Worm (Caenorhabditis elegans) whole organism, young adult: ENCODE data around the gene ZK637.15.
A peak's percentile ranks its signal among the peaks of the same experiment; 100 is the strongest.

Experiments used
- D2030.7 ChIP-seq: fragments of 200-800 bp; sonication (Bioruptor generic); IDR thresholded peaks from 2 replicates; pipeline ENCODE4 v1.3.6; 2022; ENCODE audit warnings: missing genetic modification reagents, missing genetic modification characterization, missing compliant biosample characterization
- F49E8.2 ChIP-seq: sonication (generic microtip); optimal IDR thresholded peaks from 3 replicates; lab custom pipeline; 2017; ENCODE audit warnings: missing genetic modification characterization, mild to moderate bottlenecking, missing compliant biosample characterization, antibody characterized with exemption, moderate library complexity; ENCODE audit not compliant: insufficient read depth
- K11D2.4 ChIP-seq: fragments of 200-800 bp; sonication (Bioruptor generic); IDR thresholded peaks from 2 replicates; pipeline ENCODE4 v1.3.6; 2022; ENCODE audit warnings: missing genetic modification reagents, missing genetic modification characterization, missing compliant biosample characterization
- K12H6.12 ChIP-seq: fragments of 200-800 bp; sonication (Bioruptor generic); optimal IDR thresholded peaks from 2 replicates; lab custom pipeline; 2018; ENCODE audit warnings: mild to moderate bottlenecking, missing genetic modification characterization, missing compliant biosample characterization
- T26A5.8 ChIP-seq: sonication (generic microtip); optimal IDR thresholded peaks from 2 replicates; lab custom pipeline; 2016; ENCODE audit warnings: missing genetic modification characterization, missing compliant biosample characterization
- Y53F4B.3 ChIP-seq: fragments of 200-800 bp; sonication (Bioruptor generic); IDR thresholded peaks from 2 replicates; pipeline ENCODE4 v1.3.6; 2022; ENCODE audit warnings: missing genetic modification reagents, missing genetic modification characterization, missing compliant biosample characterization
- Y67H2A.10 ChIP-seq: fragments of 200-800 bp; sonication (Bioruptor generic); conservative IDR thresholded peaks from 2 replicates; pipeline ENCODE4 v1.3.6; 2022; ENCODE audit warnings: missing genetic modification reagents, missing genetic modification characterization, missing compliant biosample characterization
- akir-1 ChIP-seq: fragments of 200-800 bp; sonication (Bioruptor generic); optimal IDR thresholded peaks from 2 replicates; lab custom pipeline; 2018; ENCODE audit warnings: mild to moderate bottlenecking, missing genetic modification characterization, moderate library complexity, missing compliant biosample characterization
- attf-3 ChIP-seq: fragments of 200-800 bp; sonication (Bioruptor generic); conservative IDR thresholded peaks from 2 replicates; pipeline ENCODE4 v1.3.6; 2022; ENCODE audit warnings: missing genetic modification reagents, missing genetic modification characterization, missing compliant biosample characterization
- attf-6 ChIP-seq: fragments of 200-800 bp; sonication (Bioruptor generic); IDR thresholded peaks from 2 replicates; pipeline ENCODE4 v1.3.6; 2022; ENCODE audit warnings: missing genetic modification reagents, missing genetic modification characterization, missing compliant biosample characterization
- ccch-3 ChIP-seq: fragments of 200-800 bp; sonication (Bioruptor generic); optimal IDR thresholded peaks from 2 replicates; lab custom pipeline; 2018; ENCODE audit warnings: mild to moderate bottlenecking, missing genetic modification characterization, missing compliant biosample characterization
- chd-7 ChIP-seq: sonication (generic microtip); optimal IDR thresholded peaks from 2 replicates; lab custom pipeline; 2016; ENCODE audit warnings: mild to moderate bottlenecking, missing genetic modification characterization, moderate library complexity, missing compliant biosample characterization
- dox-1 ChIP-seq: fragments of 200-800 bp; sonication (Bioruptor generic); IDR thresholded peaks from 2 replicates; pipeline ENCODE4 v1.3.6; 2022; ENCODE audit warnings: missing genetic modification reagents, missing genetic modification characterization, missing compliant biosample characterization
- dpl-1 ChIP-seq: fragments of 150-350 bp; optimal IDR thresholded peaks from 2 replicates; lab custom pipeline; 2014; ENCODE audit warnings: missing biosample characterization, missing genetic modification reagents, missing genetic modification characterization
- egl-18 ChIP-seq: fragments of 200-800 bp; sonication (Bioruptor generic); IDR thresholded peaks from 2 replicates; pipeline ENCODE4 v1.3.6; 2022; ENCODE audit warnings: missing genetic modification reagents, missing genetic modification characterization, missing compliant biosample characterization
- egl-44 ChIP-seq: fragments of 200-800 bp; sonication (Bioruptor generic); IDR thresholded peaks from 2 replicates; pipeline ENCODE4 v1.3.6; 2022; ENCODE audit warnings: missing genetic modification reagents, missing genetic modification characterization, missing compliant biosample characterization
- ekl-4 ChIP-seq: fragments of 200-800 bp; sonication (Bioruptor generic); IDR thresholded peaks from 2 replicates; pipeline ENCODE4 v1.3.6; 2022; ENCODE audit warnings: missing genetic modification reagents, missing genetic modification characterization, missing compliant biosample characterization
- fkh-3 ChIP-seq: sonication (generic microtip); optimal IDR thresholded peaks from 2 replicates; lab custom pipeline; 2016; ENCODE audit warnings: mild to moderate bottlenecking, missing genetic modification characterization, missing compliant biosample characterization
- hlh-26 ChIP-seq: fragments of 200-800 bp; sonication (Bioruptor generic); conservative IDR thresholded peaks from 2 replicates; pipeline ENCODE4 v1.3.6; 2022; ENCODE audit warnings: missing genetic modification reagents, missing genetic modification characterization, missing compliant biosample characterization
- hsf-1 ChIP-seq: fragments of 200-800 bp; sonication (Bioruptor generic); IDR thresholded peaks from 2 replicates; pipeline ENCODE4 v1.3.6; 2022; ENCODE audit warnings: missing genetic modification reagents, missing genetic modification characterization, missing compliant biosample characterization
- lin-35 ChIP-seq, 3 experiments: fragments of 150-350 bp in 2 of 3; sonication (generic microtip) in 1 of 3; optimal IDR thresholded peaks; 2 replicates each; lab custom pipeline; 2014 to 2018; ENCODE audit warnings: missing biosample characterization in 3 of 3, missing genetic modification characterization in 3 of 3, missing genetic modification reagents in 3 of 3
- lin-54 ChIP-seq: fragments of 200-800 bp; sonication (Bioruptor generic); optimal IDR thresholded peaks from 2 replicates; lab custom pipeline; 2018; ENCODE audit warnings: mild to moderate bottlenecking, missing genetic modification characterization, missing compliant biosample characterization
- mcd-1 ChIP-seq: fragments of 200-800 bp; sonication (Bioruptor generic); IDR thresholded peaks from 2 replicates; pipeline ENCODE4 v1.3.6; 2022; ENCODE audit warnings: missing genetic modification reagents, missing genetic modification characterization, missing compliant biosample characterization
- mxl-1 ChIP-seq: sonication (generic microtip); optimal IDR thresholded peaks from 2 replicates; lab custom pipeline; 2016; ENCODE audit warnings: missing genetic modification characterization, missing compliant biosample characterization
- nfya-1 ChIP-seq: sonication (generic microtip); optimal IDR thresholded peaks from 2 replicates; lab custom pipeline; 2017; ENCODE audit warnings: antibody characterized with exemption, missing compliant biosample characterization, missing genetic modification characterization, borderline replicate concordance; ENCODE audit not compliant: insufficient read depth
- nhr-120 ChIP-seq: fragments of 200-800 bp; sonication (Bioruptor generic); IDR thresholded peaks from 2 replicates; pipeline ENCODE4 v1.3.6; 2022; ENCODE audit warnings: missing genetic modification characterization, missing compliant biosample characterization
- nhr-179 ChIP-seq: sonication (generic microtip); optimal IDR thresholded peaks from 2 replicates; lab custom pipeline; 2016; ENCODE audit warnings: mild to moderate bottlenecking, missing genetic modification characterization, missing compliant biosample characterization
- nhr-80 ChIP-seq: sonication (generic microtip); optimal IDR thresholded peaks from 2 replicates; lab custom pipeline; 2016; ENCODE audit warnings: missing genetic modification characterization, missing compliant biosample characterization
- rcor-1 ChIP-seq: fragments of 200-800 bp; sonication (Bioruptor generic); IDR thresholded peaks from 2 replicates; pipeline ENCODE4 v1.3.6; 2022; ENCODE audit warnings: missing genetic modification reagents, missing genetic modification characterization, missing compliant biosample characterization
- rec-8 ChIP-seq, 2 experiments: sonication (generic microtip); optimal IDR thresholded peaks; 2 replicates each; lab custom pipeline; 2016; ENCODE audit warnings: mild to moderate bottlenecking in 2 of 2, missing genetic modification characterization in 2 of 2, missing genetic modification reagents in 2 of 2, missing genotype in 2 of 2, missing biosample characterization in 1 of 2, missing compliant biosample characterization in 1 of 2, moderate library complexity in 1 of 2
- rpc-1 ChIP-seq, 2 experiments: fragments of 150-350 bp in 1 of 2; sonication (generic microtip) in 1 of 2; optimal IDR thresholded peaks; 2 replicates each; lab custom pipeline; 2014 to 2018; ENCODE audit warnings: missing biosample characterization in 1 of 2, missing genetic modification characterization in 1 of 2, missing genetic modification reagents in 1 of 2, missing genotype in 1 of 2
- sea-2 ChIP-seq: fragments of 200-800 bp; sonication (Bioruptor generic); IDR thresholded peaks from 2 replicates; pipeline ENCODE4 v1.3.6; 2022; ENCODE audit warnings: missing genetic modification characterization, missing compliant biosample characterization
- snpc-1.1 ChIP-seq: sonication (generic microtip); optimal IDR thresholded peaks from 2 replicates; lab custom pipeline; 2017; ENCODE audit warnings: missing genetic modification characterization, mild to moderate bottlenecking, missing compliant biosample characterization, antibody characterized with exemption, moderate library complexity, missing genotype, missing genetic modification reagents; ENCODE audit not compliant: insufficient read depth
- sptf-2 ChIP-seq: fragments of 200-800 bp; sonication (Bioruptor generic); optimal IDR thresholded peaks from 2 replicates; lab custom pipeline; 2018; ENCODE audit warnings: mild to moderate bottlenecking, missing genetic modification characterization, missing compliant biosample characterization
- tlf-1 ChIP-seq: fragments of 200-800 bp; sonication (Bioruptor generic); optimal IDR thresholded peaks from 2 replicates; lab custom pipeline; 2018; ENCODE audit warnings: mild to moderate bottlenecking, missing genetic modification characterization, missing compliant biosample characterization
- unc-62 ChIP-seq: fragments of 150-350 bp; optimal IDR thresholded peaks from 2 replicates; lab custom pipeline; 2014; ENCODE audit warnings: missing biosample characterization, missing genetic modification reagents, missing genetic modification characterization
- zim-3 ChIP-seq: sonication (generic microtip); optimal IDR thresholded peaks from 2 replicates; lab custom pipeline; 2017; ENCODE audit warnings: mild to moderate bottlenecking, missing genetic modification characterization, moderate library complexity, missing compliant biosample characterization
- ztf-22 ChIP-seq: fragments of 200-800 bp; sonication (Bioruptor generic); optimal IDR thresholded peaks from 2 replicates; lab custom pipeline; 2018; ENCODE audit warnings: mild to moderate bottlenecking, missing genetic modification characterization, moderate library complexity, missing compliant biosample characterization
- ztf-3 ChIP-seq: fragments of 200-800 bp; sonication (Bioruptor generic); optimal IDR thresholded peaks from 2 replicates; lab custom pipeline; 2018; ENCODE audit warnings: mild to moderate bottlenecking, missing genetic modification characterization, missing compliant biosample characterization
- ztf-6 ChIP-seq: fragments of 200-800 bp; sonication (Bioruptor generic); IDR thresholded peaks from 2 replicates; pipeline ENCODE4 v1.3.6; 2022; ENCODE audit warnings: missing genetic modification reagents, missing genetic modification characterization, missing compliant biosample characterization

ZK637.15 gene

ce11 chrIII:8937571-8937970, 17.7 kb downstream of the ZK637.15 start (continued):
- TF ChIP-seq sptf-2 (GFP tag; lab: Kevin White, UChicago) (peak; percentile 78), unc-62 (GFP tag; lab: Kevin White, UChicago) (no peak), Y67H2A.10 (no peak), ztf-6 (no peak; the same call in 1 of the 2 replicates), nhr-80 (tag; lab: Kevin White, UChicago) (no peak), ccch-3 (GFP tag; lab: Kevin White, UChicago) (no peak), ztf-3 (GFP tag; lab: Kevin White, UChicago) (peak; percentile 21), ekl-4 (peak; percentile 76; the same call in 1 of the 2 replicates), tlf-1 (peak; percentile 35), K11D2.4 (GFP tag; lab: Robert Waterston, UW) (no peak; the same call in 1 of the 2 replicates), akir-1 (peak; percentile 68), lin-54 (GFP tag; lab: Kevin White, UChicago) (no peak), mxl-1 (tag; lab: Kevin White, UChicago) (peak; percentile 67), rec-8 (tag; optimal IDR thresholded peaks at IDR 0.05; lab: Kevin White, UChicago) (peak; percentile 63 to 87), sea-2 (GFP tag; lab: Robert Waterston, UW) (no peak), F49E8.2 (tag; lab: Kevin White, UChicago) (peak; percentile 58), nhr-120 (GFP tag; lab: Robert Waterston, UW) (peak; percentile 85; the same call in 1 of the 2 replicates), egl-18 (no peak), nfya-1 (tag; lab: Kevin White, UChicago) (no peak), zim-3 (tag; lab: Kevin White, UChicago) (peak; percentile 71), attf-6 (no peak), hlh-26 (GFP tag; lab: Robert Waterston, UW) (no peak), rcor-1 (GFP tag; lab: Robert Waterston, UW) (peak; percentile 67; the same call in 1 of the 2 replicates), T26A5.8 (tag; lab: Kevin White, UChicago) (peak; percentile 36), dox-1 (GFP tag; lab: Robert Waterston, UW) (no peak), rpc-1 (optimal IDR thresholded peaks at IDR 0.05; lab: Kevin White, UChicago) (peak; percentile 86), rpc-1 (tag; optimal IDR thresholded peaks at IDR 0.05; lab: Kevin White, UChicago) (peak; percentile 93), Y53F4B.3 (GFP tag; lab: Robert Waterston, UW) (no peak; the same call in 1 of the 2 replicates), ztf-22 (GFP tag; lab: Kevin White, UChicago) (peak; percentile 57), mcd-1 (GFP tag; lab: Robert Waterston, UW) (no peak), D2030.7 (GFP tag; lab: Robert Waterston, UW) (peak; percentile 80), egl-44 (GFP tag; lab: Robert Waterston, UW) (0 out of 2 replicates have a peak, but pooled peaks have one; percentile 37), lin-35 (GFP tag; optimal IDR thresholded peaks at IDR 0.05; lab: Kevin White, UChicago) (peak in 1 of 3 experiments; percentile 61), fkh-3 (tag; lab: Kevin White, UChicago) (peak; percentile 66), attf-3 (GFP tag; lab: Robert Waterston, UW) (no peak), hsf-1 (no peak), snpc-1.1 (peak; percentile 35), dpl-1 (GFP tag; lab: Kevin White, UChicago) (no peak), nhr-179 (tag; lab: Kevin White, UChicago) (peak; percentile 33), K12H6.12 (tag; lab: Kevin White, UChicago) (peak; percentile 84), chd-7 (tag; lab: Kevin White, UChicago) (no peak)
